Fruit fly (Drosophila melanogaster) whole organism, embryonic: ENCODE results near the gene CG5381.
A peak's percentile ranks its signal among the peaks of the same experiment; 100 is the strongest.

ENCODE experiments used
- Adf1 ChIP-seq: fragments of 200-800 bp; sonication (Bioruptor generic); IDR thresholded peaks from 2 replicates; pipeline ENCODE4 v1.3.6; 2022; ENCODE audit warnings: missing biosample characterization, missing genetic modification characterization
- BEAF-32 ChIP-seq: fragments of 200-800 bp; sonication (Bioruptor generic); optimal IDR thresholded peaks from 3 replicates; lab custom pipeline; 2017; ENCODE audit warnings: missing biosample characterization, missing genetic modification characterization, mild to moderate bottlenecking, moderate library complexity, missing genetic modification reagents
- CG11504 ChIP-seq: fragments of 200-800 bp; sonication (Bioruptor generic); optimal IDR thresholded peaks from 3 replicates; lab custom pipeline; 2019; ENCODE audit warnings: missing biosample characterization, mild to moderate bottlenecking, missing genetic modification characterization, moderate library complexity
- CG11696 ChIP-seq: fragments of 200-800 bp; sonication (Bioruptor generic); IDR thresholded peaks from 2 replicates; pipeline ENCODE4 v1.3.6; 2022; ENCODE audit warnings: missing biosample characterization, missing genetic modification characterization
- CG12391 ChIP-seq: fragments of 200-800 bp; sonication (Bioruptor generic); optimal IDR thresholded peaks from 3 replicates; lab custom pipeline; 2018; ENCODE audit warnings: missing biosample characterization, mild to moderate bottlenecking, missing genetic modification characterization, moderate library complexity
- CG12659 ChIP-seq: fragments of 200-800 bp; sonication (Bioruptor generic); optimal IDR thresholded peaks from 3 replicates; lab custom pipeline; 2017; ENCODE audit warnings: mild to moderate bottlenecking, missing biosample characterization, missing genetic modification reagents, missing genetic modification characterization
- CG13775 ChIP-seq: fragments of 200-800 bp; sonication (Bioruptor generic); optimal IDR thresholded peaks from 3 replicates; lab custom pipeline; 2017; ENCODE audit warnings: missing biosample characterization, mild to moderate bottlenecking, missing genetic modification characterization
- CG14710 ChIP-seq: fragments of 200-800 bp; sonication (Bioruptor generic); optimal IDR thresholded peaks from 3 replicates; lab custom pipeline; 2019; ENCODE audit warnings: missing biosample characterization, mild to moderate bottlenecking, missing genetic modification characterization, moderate library complexity
- CG1529 ChIP-seq: fragments of 200-800 bp; sonication (Bioruptor generic); optimal IDR thresholded peaks from 3 replicates; lab custom pipeline; 2018; ENCODE audit warnings: missing biosample characterization, missing genetic modification characterization
- CG15601 ChIP-seq: fragments of 200-800 bp; sonication (Bioruptor generic); optimal IDR thresholded peaks from 3 replicates; lab custom pipeline; 2019; ENCODE audit warnings: missing biosample characterization, mild to moderate bottlenecking, missing genetic modification characterization, moderate library complexity
- CG1603 ChIP-seq: fragments of 200-800 bp; sonication (Bioruptor generic); optimal IDR thresholded peaks from 2 replicates; lab custom pipeline; 2019; ENCODE audit warnings: missing biosample characterization, mild to moderate bottlenecking, missing genetic modification characterization, moderate library complexity
- CG17385 ChIP-seq: fragments of 200-800 bp; sonication (Bioruptor generic); optimal IDR thresholded peaks from 3 replicates; lab custom pipeline; 2018; ENCODE audit warnings: missing biosample characterization, mild to moderate bottlenecking, missing genetic modification characterization
- CG17829 ChIP-seq: fragments of 200-800 bp; optimal IDR thresholded peaks from 2 replicates; lab custom pipeline; 2019; ENCODE audit warnings: missing biosample characterization, mild to moderate bottlenecking, missing genetic modification characterization, moderate library complexity
- CG18262 ChIP-seq: fragments of 200-800 bp; optimal IDR thresholded peaks from 3 replicates; lab custom pipeline; 2019; ENCODE audit warnings: missing biosample characterization, mild to moderate bottlenecking, missing genetic modification characterization, moderate library complexity
- CG2116 ChIP-seq: fragments of 200-800 bp; sonication (Bioruptor generic); optimal IDR thresholded peaks from 3 replicates; lab custom pipeline; 2018; ENCODE audit warnings: missing biosample characterization, mild to moderate bottlenecking, missing genetic modification characterization
- CG32532 ChIP-seq: fragments of 200-800 bp; sonication (Bioruptor generic); IDR thresholded peaks from 2 replicates; pipeline ENCODE4 v1.3.6; 2022; ENCODE audit warnings: missing biosample characterization, missing genetic modification characterization
- CG33557 ChIP-seq: fragments of 200-800 bp; sonication (Bioruptor generic); optimal IDR thresholded peaks from 2 replicates; lab custom pipeline; 2019; ENCODE audit warnings: missing biosample characterization, mild to moderate bottlenecking, missing genetic modification characterization, moderate library complexity
- CG3838 ChIP-seq: fragments of 200-800 bp; sonication (Bioruptor generic); optimal IDR thresholded peaks from 3 replicates; lab custom pipeline; 2016; ENCODE audit warnings: missing biosample characterization, missing genetic modification characterization
- CG4404 ChIP-seq: fragments of 200-800 bp; sonication (Bioruptor generic); IDR thresholded peaks from 2 replicates; pipeline ENCODE4 v1.3.6; 2022; ENCODE audit warnings: missing biosample characterization, missing genetic modification characterization
- CG4854 ChIP-seq: fragments of 200-800 bp; sonication (Bioruptor generic); optimal IDR thresholded peaks from 2 replicates; lab custom pipeline; 2016; ENCODE audit warnings: missing biosample characterization, missing genetic modification characterization, inconsistent platforms
- CG5245 ChIP-seq: fragments of 200-800 bp; sonication (Bioruptor generic); optimal IDR thresholded peaks from 3 replicates; lab custom pipeline; 2016; ENCODE audit warnings: missing biosample characterization, missing genetic modification characterization
- CG7372 ChIP-seq: fragments of 200-800 bp; sonication (Bioruptor generic); IDR thresholded peaks from 2 replicates; pipeline ENCODE4 v1.3.6; 2022; ENCODE audit warnings: missing biosample characterization, missing genetic modification characterization
- CG7928 ChIP-seq: fragments of 200-800 bp; sonication (Bioruptor generic); optimal IDR thresholded peaks from 2 replicates; lab custom pipeline; 2017; ENCODE audit warnings: missing biosample characterization, mild to moderate bottlenecking, missing genetic modification characterization
- CoRest ChIP-seq: fragments of 200-800 bp; sonication (Bioruptor generic); optimal IDR thresholded peaks from 3 replicates; lab custom pipeline; 2018; ENCODE audit warnings: missing biosample characterization, mild to moderate bottlenecking, missing genetic modification characterization, moderate library complexity
- Eip74EF ChIP-seq, 2 experiments: fragments of 200-800 bp in 1 of 2; fragments of >200 bp in 1 of 2; sonication (Bioruptor generic) in 1 of 2; optimal IDR thresholded peaks; 2 replicates each; lab custom pipeline; 2017 to 2019; ENCODE audit warnings: missing biosample characterization in 2 of 2, missing genetic modification characterization in 2 of 2, mild to moderate bottlenecking in 1 of 2, moderate library complexity in 1 of 2
- GATAe ChIP-seq: fragments of 200-800 bp; sonication (Bioruptor generic); conservative IDR thresholded peaks from 2 replicates; pipeline ENCODE4 v1.3.6; 2022; ENCODE audit warnings: missing biosample characterization, missing genetic modification characterization
- H15 ChIP-seq: fragments of 200-800 bp; sonication (Bioruptor generic); IDR thresholded peaks from 3 replicates; pipeline ENCODE4 v1.3.6; 2022; ENCODE audit warnings: missing biosample characterization, missing genetic modification characterization
- Hr3 ChIP-seq: fragments of 200-800 bp; sonication (Bioruptor generic); optimal IDR thresholded peaks from 3 replicates; lab custom pipeline; 2016; ENCODE audit warnings: missing biosample characterization, missing genetic modification characterization
- MBD-R2 ChIP-seq: fragments of 200-800 bp; sonication (Bioruptor generic); IDR thresholded peaks from 2 replicates; pipeline ENCODE4 v1.3.6; 2022; ENCODE audit warnings: missing biosample characterization, missing genetic modification characterization
- MESR4 ChIP-seq: fragments of 200-800 bp; sonication (Bioruptor generic); optimal IDR thresholded peaks from 2 replicates; lab custom pipeline; 2018; ENCODE audit warnings: missing biosample characterization, mild to moderate bottlenecking, missing genetic modification characterization, moderate library complexity
- Mad ChIP-seq: fragments of 200-800 bp; sonication (Bioruptor generic); optimal IDR thresholded peaks from 2 replicates; lab custom pipeline; 2016; ENCODE audit warnings: missing biosample characterization, missing genetic modification characterization
- PHDP ChIP-seq: fragments of 200-800 bp; sonication (Bioruptor generic); optimal IDR thresholded peaks from 3 replicates; lab custom pipeline; 2018; ENCODE audit warnings: missing biosample characterization, mild to moderate bottlenecking, missing genetic modification characterization, moderate library complexity
- Sry-δ ChIP-seq: fragments of 200-800 bp; sonication (Bioruptor generic); optimal IDR thresholded peaks from 2 replicates; lab custom pipeline; 2016; ENCODE audit warnings: missing biosample characterization, missing genetic modification characterization
- bbx ChIP-seq: fragments of 200-800 bp; sonication (Bioruptor generic); IDR thresholded peaks from 2 replicates; pipeline ENCODE4 v1.3.6; 2022; ENCODE audit warnings: missing biosample characterization, missing genetic modification characterization; ENCODE audit not compliant: partially characterized antibody
- cg ChIP-seq: fragments of 200-800 bp; sonication (Bioruptor generic); optimal IDR thresholded peaks from 3 replicates; lab custom pipeline; 2019; ENCODE audit warnings: missing biosample characterization, mild to moderate bottlenecking, missing genetic modification characterization, moderate library complexity
- dati ChIP-seq: fragments of 200-800 bp; sonication (Bioruptor generic); IDR thresholded peaks from 2 replicates; pipeline ENCODE4 v1.3.6; 2022; ENCODE audit warnings: missing biosample characterization, missing genetic modification characterization
- gfzf ChIP-seq: fragments of 200-800 bp; sonication (Bioruptor generic); optimal IDR thresholded peaks from 2 replicates; lab custom pipeline; 2016; ENCODE audit warnings: missing biosample characterization, mild to moderate bottlenecking, missing genetic modification characterization, moderate library complexity
- kni ChIP-seq: fragments of 200-800 bp; sonication (Bioruptor generic); optimal IDR thresholded peaks from 3 replicates; lab custom pipeline; 2017; ENCODE audit warnings: mild to moderate bottlenecking, missing biosample characterization, missing genetic modification reagents, missing genetic modification characterization
- pfk ChIP-seq: fragments of 200-800 bp; sonication (Bioruptor generic); optimal IDR thresholded peaks from 2 replicates; lab custom pipeline; 2018; ENCODE audit warnings: missing biosample characterization, mild to moderate bottlenecking, missing genetic modification characterization, moderate library complexity
- ro ChIP-seq: fragments of 200-800 bp; sonication (Bioruptor generic); IDR thresholded peaks from 2 replicates; pipeline ENCODE4 v1.3.6; 2022; ENCODE audit warnings: missing biosample characterization, missing genetic modification characterization
- row ChIP-seq: fragments of 200-800 bp; sonication (Bioruptor generic); IDR thresholded peaks from 3 replicates; pipeline ENCODE4 v1.3.6; 2022; ENCODE audit warnings: missing biosample characterization, missing genetic modification characterization
- sim ChIP-seq: fragments of 200-800 bp; sonication (Bioruptor generic); IDR thresholded peaks from 2 replicates; pipeline ENCODE4 v1.3.6; 2022; ENCODE audit warnings: missing biosample characterization, missing genetic modification characterization
- slp2 ChIP-seq: fragments of 200-800 bp; sonication (Bioruptor generic); optimal IDR thresholded peaks from 2 replicates; lab custom pipeline; 2016; ENCODE audit warnings: missing biosample characterization, missing genetic modification characterization
- so ChIP-seq: fragments of 200-800 bp; sonication (Bioruptor generic); IDR thresholded peaks from 3 replicates; pipeline ENCODE4 v1.3.6; 2022; ENCODE audit warnings: missing biosample characterization, missing genetic modification characterization
- ttk ChIP-seq: fragments of 200-800 bp; sonication (Bioruptor generic); IDR thresholded peaks from 2 replicates; pipeline ENCODE4 v2.1.2; 2022; ENCODE audit warnings: missing biosample characterization, missing genetic modification characterization
- twi ChIP-seq: fragments of 200-800 bp; optimal IDR thresholded peaks from 2 replicates; lab custom pipeline; 2019; ENCODE audit warnings: missing biosample characterization, mild to moderate bottlenecking, missing genetic modification characterization, moderate library complexity
- zf30C ChIP-seq: fragments of 200-800 bp; sonication (Bioruptor generic); optimal IDR thresholded peaks from 3 replicates; lab custom pipeline; 2018; ENCODE audit warnings: missing biosample characterization, mild to moderate bottlenecking, missing genetic modification characterization
- zfh2 ChIP-seq: fragments of 200-800 bp; sonication (Bioruptor generic); optimal IDR thresholded peaks from 2 replicates; lab custom pipeline; 2016; ENCODE audit warnings: missing biosample characterization, missing genetic modification characterization

CG5381 gene

DNA sequence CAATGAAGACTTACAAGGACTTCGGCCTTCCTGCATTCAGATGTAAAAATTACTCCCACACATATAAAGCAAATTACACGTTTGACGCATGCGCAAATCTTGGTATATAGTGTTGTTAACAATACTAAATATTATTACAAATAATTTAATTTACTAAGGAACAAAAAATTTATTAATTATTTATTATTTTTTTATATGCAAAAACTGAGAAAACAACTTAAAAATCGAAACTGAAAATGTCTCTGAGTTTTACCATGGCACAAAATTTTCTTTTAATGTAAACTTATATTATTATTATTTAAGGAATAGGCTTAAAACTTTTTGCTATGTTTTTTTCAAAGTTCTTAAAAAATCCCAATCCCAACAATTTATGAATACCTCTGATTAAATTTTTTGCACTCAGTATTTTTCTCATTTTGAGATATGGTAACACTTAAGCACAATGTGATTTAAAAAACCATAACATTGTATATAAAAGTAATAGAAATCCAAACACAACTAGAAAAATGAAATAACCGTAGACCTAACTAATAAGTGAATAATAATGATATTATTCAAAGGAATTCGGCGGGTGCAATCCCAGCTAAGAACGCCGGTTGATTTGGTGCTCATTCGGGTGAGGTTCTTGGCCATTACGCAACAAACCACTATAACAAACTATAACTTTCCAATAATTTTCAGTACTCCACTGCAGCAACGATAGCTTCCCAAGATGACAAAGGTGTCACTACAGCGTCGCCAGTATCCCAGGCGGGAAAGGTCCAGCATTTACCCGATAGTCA lies 8.4 kb upstream of the CG5381 start, which contains the start of the genes Schip1 and Cox10 (continued):
- no peak for TF ChIP-seq CG4404 (GFP tag; lab: Robert Waterston, UW)
- TF ChIP-seq CG15601 (tag; lab: Kevin White, UChicago): peak; percentile 23
- TF ChIP-seq ro (GFP tag; lab: Robert Waterston, UW): no peak
- TF ChIP-seq CG12659: peak; percentile 29
- no peak for TF ChIP-seq Eip74EF (GFP tag; optimal IDR thresholded peaks at IDR 0.05; lab: Kevin White, UChicago)
- TF ChIP-seq CG18262 (tag; lab: Kevin White, UChicago): peak; percentile 38
- TF ChIP-seq Hr3 (GFP tag; lab: Kevin White, UChicago): peak; percentile 2
- TF ChIP-seq CG1603 (tag; lab: Kevin White, UChicago): peak; percentile 10
- no peak for TF ChIP-seq zfh2 (GFP tag; lab: Kevin White, UChicago)
- peak; percentile 43 for TF ChIP-seq PHDP
- TF ChIP-seq MESR4: peak; percentile 68

dm6 chr2L:10327790-10328189 lies 4.9 kb upstream of the CG5381 start, which contains the start of gene RnrL:
TSS of gene RnrL (minus strand) at chr2L:10327943.
- TF ChIP-seq CG11696 (GFP tag; lab: Robert Waterston, UW) (no peak), CG7372 (GFP tag; lab: Robert Waterston, UW) (no peak), kni (GFP tag; lab: Kevin White, UChicago) (no peak), MESR4 (no peak), CG1529 (no peak), CG13775 (no peak), GATAe (GFP tag; lab: Robert Waterston, UW) (no peak), CG12391 (tag; lab: Kevin White, UChicago) (no peak), cg (GFP tag; lab: Kevin White, UChicago) (no peak), H15 (no peak), row (GFP tag; lab: Robert Waterston, UW) (peak; percentile 39; the same call in 2 of the 3 replicates), CG4854 (GFP tag; lab: Kevin White, UChicago) (no peak), CG2116 (GFP tag; lab: Kevin White, UChicago) (peak; percentile 5), dati (GFP tag; lab: Robert Waterston, UW) (no peak), Sry-δ (GFP tag; lab: Kevin White, UChicago) (no peak), CG3838 (GFP tag; lab: Kevin White, UChicago) (no peak), CG14710 (peak; percentile 7), so (GFP tag; lab: Robert Waterston, UW) (no peak), CG32532 (no peak), CG5245 (GFP tag; lab: Kevin White, UChicago) (no peak), gfzf (peak; percentile 64), bbx (GFP tag; lab: Robert Waterston, UW) (no peak), Mad (no peak), twi (tag; lab: Kevin White, UChicago) (no peak), CG17829 (tag; lab: Kevin White, UChicago) (no peak), CG33557 (GFP tag; lab: Kevin White, UChicago) (no peak), Adf1 (GFP tag; lab: Robert Waterston, UW) (no peak), slp2 (no peak), CoRest (tag; lab: Kevin White, UChicago) (no peak), BEAF-32 (peak; percentile 7), CG17385 (no peak), sim (GFP tag; lab: Robert Waterston, UW) (no peak), zf30C (no peak), ttk (GFP tag; lab: Robert Waterston, UW) (no peak), CG18262 (tag; lab: Kevin White, UChicago) (no peak), MBD-R2 (GFP tag; lab: Robert Waterston, UW) (peak; percentile 37), pfk (GFP tag; lab: Kevin White, UChicago) (peak; percentile 85), CG7928 (GFP tag; lab: Kevin White, UChicago) (no peak), CG11504 (tag; lab: Kevin White, UChicago) (no peak)
